Fruit fly (Drosophila melanogaster) whole organism: ENCODE results near the gene Sumo.

Experiments used
- CG8478 ChIP-seq: fragments of >200 bp; optimal IDR thresholded peaks from 2 replicates; lab custom pipeline; 2018; ENCODE audit warnings: inconsistent platforms
- psq ChIP-seq: fragments of >200 bp; optimal IDR thresholded peaks from 2 replicates; lab custom pipeline; 2017
- usp ChIP-seq: fragments of >200 bp; optimal IDR thresholded peaks from 2 replicates; lab custom pipeline; 2017; ENCODE audit warnings: missing biosample characterization, missing genetic modification characterization, mixed read lengths

dm6 chr2L:6948540-6948942, 18.9 kb downstream of the Sumo start, which contains the start of gene ihog:
- no peak for TF ChIP-seq psq (lab: Kevin White, UChicago)
- TF ChIP-seq usp (GFP tag; lab: Kevin White, UChicago) = no peak
- TF ChIP-seq CG8478 (lab: Kevin White, UChicago) = no peak
